Fruit fly (Drosophila melanogaster): ENCODE data around the gene CG13875.

CG13875 gene

dm6 chr3L:184251-184650 is 4.5 kb downstream of the CG13875 start, which contains the start of the genes CG34140, Mkp and Mtch (continued):
- peak; percentile 88 for TF ChIP-seq dsx (GFP tag; optimal IDR thresholded peaks at IDR 0.05; ENCODE audit: poor library complexity, severe bottlenecking)
- TF ChIP-seq cyc (GFP tag; optimal IDR thresholded peaks at IDR 0.05) = peak; percentile 85

- TF ChIP-seq Eip78C (GFP tag) (no peak), topi (GFP tag; optimal IDR thresholded peaks at IDR 0.05) (no peak), dsx (GFP tag; optimal IDR thresholded peaks at IDR 0.05; ENCODE audit: poor library complexity, severe bottlenecking) (no peak), Eip75B (GFP tag; optimal IDR thresholded peaks at IDR 0.05) (no peak), CG31627 (GFP tag; optimal IDR thresholded peaks at IDR 0.05) (no peak), CG3032 (tag; optimal IDR thresholded peaks at IDR 0.05) (no peak), CG6163 (GFP tag; IDR thresholded peaks at IDR 0.05) (peak; percentile 68), Hr39 (GFP tag; optimal IDR thresholded peaks at IDR 0.05) (no peak), CG11762 (GFP tag; optimal IDR thresholded peaks at IDR 0.05; ENCODE audit: insufficient read depth) (no peak), CG7368 (GFP tag; optimal IDR thresholded peaks at IDR 0.05) (no peak), CG6792 (GFP tag; optimal IDR thresholded peaks at IDR 0.05) (no peak), CG8632 (GFP tag; optimal IDR thresholded peaks at IDR 0.05) (no peak), ss (GFP tag; optimal IDR thresholded peaks at IDR 0.05) (no peak), Gug (GFP tag; IDR thresholded peaks at IDR 0.05) (peak; percentile 33; the same call in 1 of the 2 replicates), Sox14 (GFP tag; optimal IDR thresholded peaks at IDR 0.05) (no peak), CG16779 (tag; optimal IDR thresholded peaks at IDR 0.05) (no peak), Met (GFP tag; optimal IDR thresholded peaks at IDR 0.05) (no peak), Ets21C (GFP tag; optimal IDR thresholded peaks at IDR 0.05) (no peak), fd59A (GFP tag; optimal IDR thresholded peaks at IDR 0.05) (no peak), salr (GFP tag; optimal IDR thresholded peaks at IDR 0.05) (peak in 1 of 2 experiments; percentile 24), lz (GFP tag; optimal IDR thresholded peaks at IDR 0.05) (no peak), CG6276 (GFP tag; optimal IDR thresholded peaks at IDR 0.05) (no peak), Hr4 (GFP tag; optimal IDR thresholded peaks at IDR 0.05) (no peak), Lpt (GFP tag; optimal IDR thresholded peaks at IDR 0.05) (peak; percentile 36), CG1621 (tag; optimal IDR thresholded peaks at IDR 0.05) (no peak), CG34406 (GFP tag; optimal IDR thresholded peaks at IDR 0.05) (no peak), Sox15 (GFP tag; optimal IDR thresholded peaks at IDR 0.05) (no peak), eg (GFP tag; IDR thresholded peaks at IDR 0.05) (peak; percentile 65), Smox (GFP tag; optimal IDR thresholded peaks at IDR 0.05) (no peak), CG10631 (GFP tag; optimal IDR thresholded peaks at IDR 0.05) (no peak), Ets96B (tag; optimal IDR thresholded peaks at IDR 0.05) (no peak)
These were observed 19.5 kb downstream of the CG13875 start for dm6 chr3L:199050-199745.

- TF ChIP-seq OdsH (GFP tag; optimal IDR thresholded peaks at IDR 0.05) = peak; percentile 59
- TF ChIP-seq CG6792 (GFP tag; optimal IDR thresholded peaks at IDR 0.05) = peak; percentile 31
- peak; percentile 81 for TF ChIP-seq fkh (GFP tag; optimal IDR thresholded peaks at IDR 0.05)
- peak; percentile 52 for TF ChIP-seq lz (GFP tag; optimal IDR thresholded peaks at IDR 0.05)
- no peak for TF ChIP-seq Hr39 (GFP tag; optimal IDR thresholded peaks at IDR 0.05)
- TF ChIP-seq CG16779 (tag; optimal IDR thresholded peaks at IDR 0.05) = no peak
- TF ChIP-seq fd59A (GFP tag; optimal IDR thresholded peaks at IDR 0.05) = no peak
- peak; percentile 24 for TF ChIP-seq Sox14 (GFP tag; optimal IDR thresholded peaks at IDR 0.05)
- no peak for TF ChIP-seq vri (GFP tag; optimal IDR thresholded peaks at IDR 0.05)
- TF ChIP-seq Sox102F (GFP tag; optimal IDR thresholded peaks at IDR 0.05) = peak; percentile 28
- no peak for TF ChIP-seq CG6276 (GFP tag; optimal IDR thresholded peaks at IDR 0.05)
- no peak for TF ChIP-seq Met (GFP tag; optimal IDR thresholded peaks at IDR 0.05)
- peak; percentile 59 for TF ChIP-seq CG3919 (GFP tag; optimal IDR thresholded peaks at IDR 0.05)
- peak; percentile 64 for TF ChIP-seq CG8632 (GFP tag; optimal IDR thresholded peaks at IDR 0.05)
- TF ChIP-seq fd85E (GFP tag; optimal IDR thresholded peaks at IDR 0.05) = no peak
- peak; percentile 40 for TF ChIP-seq CG31627 (GFP tag; optimal IDR thresholded peaks at IDR 0.05)
- TF ChIP-seq Blimp-1 (GFP tag; optimal IDR thresholded peaks at IDR 0.05) = no peak
- TF ChIP-seq spab (GFP tag; optimal IDR thresholded peaks at IDR 0.05) = no peak
- TF ChIP-seq CG15336 (GFP tag; IDR thresholded peaks at IDR 0.05) = peak; percentile 34; the same call in 1 of the 2 replicates
- TF ChIP-seq Eip75B (GFP tag; optimal IDR thresholded peaks at IDR 0.05) = no peak
- peak; percentile 32 for TF ChIP-seq cyc (GFP tag; optimal IDR thresholded peaks at IDR 0.05)
- TF ChIP-seq CG10669 (GFP tag; optimal IDR thresholded peaks at IDR 0.05) = no peak
- TF ChIP-seq Eip93F (GFP tag; optimal IDR thresholded peaks at IDR 0.05) = peak; percentile 52
- TF ChIP-seq CG10631 (GFP tag; optimal IDR thresholded peaks at IDR 0.05) = peak; percentile 77
- TF ChIP-seq Hr38 (GFP tag; optimal IDR thresholded peaks at IDR 0.05) = no peak
These were observed 20.3 kb downstream of the CG13875 start, which contains the start of the genes rno and mri for dm6 chr3L:199754-200596. TSS of gene rno (minus strand) at chr3L:199762. TSS of gene mri (plus strand) at chr3L:200174.
